Worm (Caenorhabditis elegans): ENCODE measurements around the gene R105.1.

R105.1 gene

ce11 chrIV:4655979-4656378 lies 22.5 kb downstream of the R105.1 start:
- TF ChIP-seq B0310.2 (tag; optimal IDR thresholded peaks at IDR 0.05) (no peak), ceh-36 (tag; optimal IDR thresholded peaks at IDR 0.05) (no peak), tbx-37 (GFP tag; conservative IDR thresholded peaks at IDR 0.05) (no peak), aly-1 (tag; optimal IDR thresholded peaks at IDR 0.05) (no peak), flt-1 (GFP tag; IDR thresholded peaks at IDR 0.05) (no peak), F13C5.2 (tag; optimal IDR thresholded peaks at IDR 0.05) (no peak), pes-1 (GFP tag; IDR thresholded peaks at IDR 0.05) (no peak), ets-7 (tag; optimal IDR thresholded peaks at IDR 0.05) (no peak), tra-4 (tag; optimal IDR thresholded peaks at IDR 0.05) (no peak), tbx-11 (GFP tag; IDR thresholded peaks at IDR 0.05) (no peak)

DNA sequence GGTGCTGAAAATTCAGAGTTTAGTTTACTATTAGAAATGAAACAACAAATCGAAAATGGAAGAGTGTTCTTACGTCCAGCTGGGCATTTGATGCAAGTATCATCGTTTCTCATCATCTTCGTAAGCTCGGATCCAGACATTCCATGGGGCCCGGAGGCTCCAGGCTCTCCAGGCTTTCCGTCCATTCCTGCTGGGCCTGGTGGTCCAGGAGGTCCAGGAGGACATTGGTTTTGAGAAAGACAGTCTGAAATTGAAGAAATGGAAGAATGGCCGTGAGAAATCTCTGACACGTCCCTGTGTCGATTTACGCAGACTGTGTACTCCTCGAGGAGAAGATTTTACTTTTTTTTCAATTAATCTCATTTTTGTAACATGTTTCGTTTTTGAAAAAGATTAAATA lies 22.9 kb downstream of the R105.1 start:
- TF ChIP-seq ama-1 (optimal IDR thresholded peaks at IDR 0.05) (no peak), F13C5.2 (tag; optimal IDR thresholded peaks at IDR 0.05) (no peak), scrt-1 (GFP tag; IDR thresholded peaks at IDR 0.05) (no peak), tbx-37 (GFP tag; conservative IDR thresholded peaks at IDR 0.05) (no peak), hmg-4 (GFP tag; optimal IDR thresholded peaks at IDR 0.05) (no peak), B0310.2 (tag; optimal IDR thresholded peaks at IDR 0.05) (no peak)

DNA sequence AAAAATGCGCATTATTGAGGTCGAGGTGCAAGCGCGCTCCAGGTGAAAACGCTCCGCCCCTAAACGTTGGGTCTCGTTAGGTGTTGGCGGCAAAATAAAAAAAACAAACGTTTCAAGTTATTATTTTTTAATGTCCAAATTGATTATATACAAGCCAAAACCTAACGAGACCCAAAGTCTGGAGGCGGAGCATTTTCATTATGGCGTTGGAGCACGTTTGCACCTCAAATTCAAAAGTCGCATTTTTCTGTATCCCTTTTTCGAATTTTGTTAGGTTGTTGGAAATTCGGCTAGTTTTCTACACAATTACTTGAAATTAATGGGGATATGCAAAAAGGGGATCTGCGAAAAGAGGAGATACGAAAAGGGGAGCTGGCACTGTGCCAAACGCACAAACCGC lies 24.4 kb downstream of the R105.1 start, which contains the start of gene col-111:
TSS of gene col-111 (minus strand) at position 101 of the 400 bp plus-strand sequence.
- TF ChIP-seq pes-1 (GFP tag; IDR thresholded peaks at IDR 0.05) (no peak), ama-1 (optimal IDR thresholded peaks at IDR 0.05) (no peak), tbx-11 (GFP tag; IDR thresholded peaks at IDR 0.05) (no peak), hnd-1 (tag; optimal IDR thresholded peaks at IDR 0.05) (no peak)

ce11 chrIV:4659277-4659676 lies 25.8 kb downstream of the R105.1 start, which contains the start of gene mrps-21:
Gene mrps-21, minus strand, starts transcription at chrIV:4659517.
- TF ChIP-seq tbx-11 (GFP tag; IDR thresholded peaks at IDR 0.05) (no peak), ama-1 (optimal IDR thresholded peaks at IDR 0.05) (no peak), pes-1 (GFP tag; IDR thresholded peaks at IDR 0.05) (no peak)

- TF ChIP-seq scrt-1 (GFP tag; IDR thresholded peaks at IDR 0.05), result no peak
- TF ChIP-seq ama-1 (optimal IDR thresholded peaks at IDR 0.05), result no peak
- 0 out of 2 replicates have a peak, but pooled peaks have one; percentile 48 for TF ChIP-seq tbx-37 (GFP tag; conservative IDR thresholded peaks at IDR 0.05)
- TF ChIP-seq sea-1 (GFP tag; conservative IDR thresholded peaks at IDR 0.05), result peak; percentile 58; the same call in 1 of the 2 replicates
- TF ChIP-seq hmbx-1 (tag; optimal IDR thresholded peaks at IDR 0.05), result peak; percentile 46
- TF ChIP-seq ceh-13 (GFP tag; optimal IDR thresholded peaks at IDR 0.05), result peak; percentile 34
- TF ChIP-seq aly-1 (tag; optimal IDR thresholded peaks at IDR 0.05), result peak; percentile 21
- peak; percentile 61 for TF ChIP-seq hmg-4 (GFP tag; optimal IDR thresholded peaks at IDR 0.05)
- TF ChIP-seq ets-7 (tag; optimal IDR thresholded peaks at IDR 0.05), result peak; percentile 70
- TF ChIP-seq tra-4 (tag; optimal IDR thresholded peaks at IDR 0.05), result peak; percentile 56
- peak; percentile 56 for TF ChIP-seq B0310.2 (tag; optimal IDR thresholded peaks at IDR 0.05)
- no peak for TF ChIP-seq hnd-1 (tag; optimal IDR thresholded peaks at IDR 0.05)
- peak; percentile 77 for TF ChIP-seq F13C5.2 (tag; optimal IDR thresholded peaks at IDR 0.05)
- no peak for TF ChIP-seq ceh-36 (tag; optimal IDR thresholded peaks at IDR 0.05)
- peak; percentile 63 for TF ChIP-seq pes-1 (GFP tag; IDR thresholded peaks at IDR 0.05)
Measured at ce11 chrIV:4660151-4661041, 26.9 kb downstream of the R105.1 start, which contains the start of the genes F29B9.11 and jmjd-1.2. Gene F29B9.11, minus strand, starts transcription at chrIV:4660201. Gene jmjd-1.2, plus strand, starts transcription at chrIV:4660991.

DNA sequence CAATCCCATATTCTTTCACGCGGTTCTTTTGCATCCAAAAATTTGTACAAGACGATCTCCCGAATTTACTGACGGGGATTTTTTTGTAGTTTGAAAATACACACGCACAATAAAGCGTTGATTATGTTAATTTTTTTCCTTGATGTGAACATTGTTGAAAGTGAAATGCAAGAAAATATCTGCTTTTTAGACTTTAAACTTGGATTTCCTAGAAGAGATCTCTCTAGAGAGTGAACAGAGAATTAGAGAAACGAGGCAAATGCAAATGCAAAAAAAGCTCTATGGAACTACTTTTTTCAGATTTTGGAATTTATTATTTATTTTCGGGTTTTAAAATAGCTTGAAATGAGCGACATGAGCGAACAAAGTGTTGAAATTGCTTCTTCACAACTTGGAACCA lies 31.6 kb downstream of the R105.1 start, which contains the start of gene F29B9.1:
TSS of gene F29B9.1 (plus strand) at position 301 of the 400 bp plus-strand sequence.
- TF ChIP-seq tbx-11 (GFP tag; IDR thresholded peaks at IDR 0.05) (no peak), ets-7 (tag; optimal IDR thresholded peaks at IDR 0.05) (no peak), F13C5.2 (tag; optimal IDR thresholded peaks at IDR 0.05) (no peak), scrt-1 (GFP tag; IDR thresholded peaks at IDR 0.05) (no peak)

DNA sequence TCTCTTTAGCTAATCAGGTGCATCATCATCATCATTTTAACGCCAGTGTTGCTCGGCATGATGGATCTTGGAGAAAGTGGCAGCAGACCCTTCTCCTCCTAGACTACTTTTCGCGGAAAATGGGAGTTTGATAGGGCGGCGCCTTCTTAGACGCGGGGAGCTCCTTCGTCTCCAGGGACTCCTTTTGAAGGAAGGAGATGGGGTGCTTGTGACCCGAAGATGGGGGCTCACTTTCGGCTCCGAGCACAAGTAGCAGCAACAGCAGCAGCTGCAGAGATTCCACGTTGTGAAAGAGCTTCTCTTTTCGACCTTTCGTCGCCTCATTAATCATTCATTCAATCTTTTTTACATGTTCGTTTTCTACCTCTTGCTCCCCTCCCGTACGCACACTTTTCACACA lies 33.9 kb downstream of the R105.1 start:
- TF ChIP-seq tra-4 (tag; optimal IDR thresholded peaks at IDR 0.05) (no peak), sea-1 (GFP tag; conservative IDR thresholded peaks at IDR 0.05) (no peak), F13C5.2 (tag; optimal IDR thresholded peaks at IDR 0.05) (no peak), hmbx-1 (tag; optimal IDR thresholded peaks at IDR 0.05) (no peak), ceh-13 (GFP tag; optimal IDR thresholded peaks at IDR 0.05) (no peak), tbx-37 (GFP tag; conservative IDR thresholded peaks at IDR 0.05) (no peak), aly-1 (tag; optimal IDR thresholded peaks at IDR 0.05) (no peak), ets-7 (tag; optimal IDR thresholded peaks at IDR 0.05) (no peak), ceh-36 (tag; optimal IDR thresholded peaks at IDR 0.05) (no peak), ama-1 (optimal IDR thresholded peaks at IDR 0.05) (no peak), hmg-4 (GFP tag; optimal IDR thresholded peaks at IDR 0.05) (no peak), tbx-11 (GFP tag; IDR thresholded peaks at IDR 0.05) (no peak), flt-1 (GFP tag; IDR thresholded peaks at IDR 0.05) (no peak), B0310.2 (tag; optimal IDR thresholded peaks at IDR 0.05) (no peak), hnd-1 (tag; optimal IDR thresholded peaks at IDR 0.05) (no peak), scrt-1 (GFP tag; IDR thresholded peaks at IDR 0.05) (no peak), pes-1 (GFP tag; IDR thresholded peaks at IDR 0.05) (no peak)

DNA sequence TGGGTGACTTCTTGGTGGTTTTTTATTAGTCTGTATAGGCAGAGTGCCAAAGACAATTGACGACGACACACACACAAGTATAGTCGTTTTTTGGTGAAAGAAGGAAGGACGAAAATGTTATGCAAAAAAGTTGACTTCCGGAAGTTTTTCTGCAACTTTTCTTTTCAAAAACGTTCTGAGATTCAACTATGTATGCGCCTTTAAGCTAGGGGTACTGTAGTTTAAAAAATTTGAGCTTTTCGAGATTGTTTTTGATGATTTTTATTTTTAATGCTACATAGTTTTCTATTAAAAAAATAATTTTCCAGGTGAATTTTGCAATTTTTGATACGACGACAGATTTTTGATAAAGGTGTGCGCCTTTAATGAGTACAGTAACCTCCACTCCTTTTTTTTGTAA lies 34.3 kb downstream of the R105.1 start:
- no peak for TF ChIP-seq ets-7 (tag; optimal IDR thresholded peaks at IDR 0.05)
- no peak for TF ChIP-seq tbx-37 (GFP tag; conservative IDR thresholded peaks at IDR 0.05)
- no peak for TF ChIP-seq pes-1 (GFP tag; IDR thresholded peaks at IDR 0.05)
- no peak for TF ChIP-seq sea-1 (GFP tag; conservative IDR thresholded peaks at IDR 0.05)
- no peak for TF ChIP-seq tbx-11 (GFP tag; IDR thresholded peaks at IDR 0.05)
- no peak for TF ChIP-seq hmbx-1 (tag; optimal IDR thresholded peaks at IDR 0.05)
- TF ChIP-seq hmg-4 (GFP tag; optimal IDR thresholded peaks at IDR 0.05), result no peak
- TF ChIP-seq hnd-1 (tag; optimal IDR thresholded peaks at IDR 0.05), result no peak
- TF ChIP-seq scrt-1 (GFP tag; IDR thresholded peaks at IDR 0.05), result no peak
- TF ChIP-seq F13C5.2 (tag; optimal IDR thresholded peaks at IDR 0.05), result no peak
- TF ChIP-seq aly-1 (tag; optimal IDR thresholded peaks at IDR 0.05), result no peak
- no peak for TF ChIP-seq ama-1 (optimal IDR thresholded peaks at IDR 0.05)
- TF ChIP-seq ceh-13 (GFP tag; optimal IDR thresholded peaks at IDR 0.05), result no peak
- no peak for TF ChIP-seq flt-1 (GFP tag; IDR thresholded peaks at IDR 0.05)
- no peak for TF ChIP-seq ceh-36 (tag; optimal IDR thresholded peaks at IDR 0.05)
- no peak for TF ChIP-seq tra-4 (tag; optimal IDR thresholded peaks at IDR 0.05)
- TF ChIP-seq B0310.2 (tag; optimal IDR thresholded peaks at IDR 0.05), result no peak

Data from whole organism, early embryonic.